Worm (Caenorhabditis elegans): ENCODE data around the gene F01F1.11.

Gene F01F1.11

ce11 chrIII:5876140-5876675 lies 4.5 kb upstream of the F01F1.11 start, which contains the start of gene aldo-2:
Gene aldo-2 (minus strand): TSS chrIII:5876625.
- TF ChIP-seq nhr-28 (tag; optimal IDR thresholded peaks at IDR 0.05), result no peak
- no peak for TF ChIP-seq unc-98 (GFP tag; IDR thresholded peaks at IDR 0.05)
- no peak for TF ChIP-seq elt-2 (tag; optimal IDR thresholded peaks at IDR 0.05)
- no peak for TF ChIP-seq pqm-1 (tag; optimal IDR thresholded peaks at IDR 0.05)
- peak in 2 of 3 experiments; percentile 22 to 33 for TF ChIP-seq dpl-1 (GFP tag; optimal IDR thresholded peaks at IDR 0.05)
- peak; percentile 57 for TF ChIP-seq snu-23 (GFP tag; optimal IDR thresholded peaks at IDR 0.05)
- no peak for TF ChIP-seq unc-30 (tag; optimal IDR thresholded peaks at IDR 0.05)
- TF ChIP-seq sup-37 (GFP tag; optimal IDR thresholded peaks at IDR 0.05), result no peak
- TF ChIP-seq lin-14 (GFP tag; optimal IDR thresholded peaks at IDR 0.05), result peak; percentile 76
- TF ChIP-seq jun-1 (tag; optimal IDR thresholded peaks at IDR 0.05), result no peak
- peak; percentile 22 for TF ChIP-seq tbx-2 (tag; optimal IDR thresholded peaks at IDR 0.05)
- TF ChIP-seq nhr-19 (GFP tag; conservative IDR thresholded peaks at IDR 0.05), result peak; percentile 6; the same call in 1 of the 2 replicates
- no peak for TF ChIP-seq efl-3 (GFP tag; optimal IDR thresholded peaks at IDR 0.05)
- TF ChIP-seq nhr-12 (tag; optimal IDR thresholded peaks at IDR 0.05), result no peak
- TF ChIP-seq unc-62 (GFP tag; optimal IDR thresholded peaks at IDR 0.05), result no peak
- TF ChIP-seq pax-3 (tag; optimal IDR thresholded peaks at IDR 0.05), result no peak
- TF ChIP-seq nhr-71 (tag; optimal IDR thresholded peaks at IDR 0.05), result peak; percentile 11
- peak; percentile 15 for TF ChIP-seq nhr-47 (tag; optimal IDR thresholded peaks at IDR 0.05)
- peak; percentile 64 for TF ChIP-seq blmp-1 (tag; optimal IDR thresholded peaks at IDR 0.05)
- no peak for TF ChIP-seq ceh-8 (GFP tag; optimal IDR thresholded peaks at IDR 0.05)
- no peak for TF ChIP-seq isw-1 (GFP tag; IDR thresholded peaks at IDR 0.05)
- no peak for TF ChIP-seq egl-27 (tag; optimal IDR thresholded peaks at IDR 0.05)
- TF ChIP-seq elt-3 (tag; optimal IDR thresholded peaks at IDR 0.05), result peak in 1 of 6 experiments; percentile 30
- TF ChIP-seq unc-86 (tag; optimal IDR thresholded peaks at IDR 0.05), result no peak
- 0 out of 2 replicates have a peak, but pooled peaks have one; percentile 5 for TF ChIP-seq grh-1 (GFP tag; IDR thresholded peaks at IDR 0.05)
- peak; percentile 22 to 30 for TF ChIP-seq efl-1 (optimal IDR thresholded peaks at IDR 0.05)
- peak in 1 of 2 experiments; percentile 92 for TF ChIP-seq efl-1 (GFP tag; optimal IDR thresholded peaks at IDR 0.05 in 1 of 2)
- TF ChIP-seq unc-130 (tag; optimal IDR thresholded peaks at IDR 0.05), result no peak
- no peak for TF ChIP-seq mef-2 (tag; optimal IDR thresholded peaks at IDR 0.05)
- peak in 1 of 3 experiments; percentile 4 for TF ChIP-seq ceh-82 (tag; optimal IDR thresholded peaks at IDR 0.05)
- no peak for TF ChIP-seq hpl-2 (GFP tag; optimal IDR thresholded peaks at IDR 0.05)
- no peak for TF ChIP-seq lin-13 (GFP tag; optimal IDR thresholded peaks at IDR 0.05)
- peak; percentile 14 for TF ChIP-seq mep-1 (tag; optimal IDR thresholded peaks at IDR 0.05)
- TF ChIP-seq C16A3.4 (tag; optimal IDR thresholded peaks at IDR 0.05), result no peak
- no peak for TF ChIP-seq dsc-1 (tag; optimal IDR thresholded peaks at IDR 0.05)
- peak; percentile 84 for TF ChIP-seq nhr-85 (tag)
- TF ChIP-seq nhr-90 (tag; optimal IDR thresholded peaks at IDR 0.05; ENCODE audit: poor library complexity), result peak; percentile 54
- TF ChIP-seq lin-35 (GFP tag; optimal IDR thresholded peaks at IDR 0.05), result peak; percentile 24 to 60
- TF ChIP-seq fkh-10 (GFP tag; optimal IDR thresholded peaks at IDR 0.05), result no peak
- peak; percentile 31 for TF ChIP-seq nhr-20 (tag; optimal IDR thresholded peaks at IDR 0.05)
- TF ChIP-seq irx-1 (tag; optimal IDR thresholded peaks at IDR 0.05), result no peak
- TF ChIP-seq lsy-2 (tag; optimal IDR thresholded peaks at IDR 0.05), result peak in 1 of 2 experiments; percentile 36
- TF ChIP-seq snpc-4 (tag; optimal IDR thresholded peaks at IDR 0.05), result no peak
- peak in 1 of 2 experiments; percentile 40 for TF ChIP-seq mdl-1 (tag; optimal IDR thresholded peaks at IDR 0.05)
- no peak for TF ChIP-seq Y116A8C.19 (tag; optimal IDR thresholded peaks at IDR 0.05; ENCODE audit: borderline replicate concordance)
- TF ChIP-seq ama-1 (optimal IDR thresholded peaks at IDR 0.05), result peak; percentile 56
- TF ChIP-seq egl-13 (tag; optimal IDR thresholded peaks at IDR 0.05), result no peak
